Worm (Caenorhabditis elegans) whole organism, late embryonic: Measurements from ENCODE around the gene T07C4.12.

Source experiments
- C38D4.7 ChIP-seq: fragments of 200-800 bp; sonication (Bioruptor generic); optimal IDR thresholded peaks from 2 replicates; lab custom pipeline; 2018; ENCODE audit warnings: mild to moderate bottlenecking, missing genetic modification characterization, moderate library complexity, missing compliant biosample characterization
- K09A11.1 ChIP-seq: sonication (generic microtip); optimal IDR thresholded peaks from 2 replicates; lab custom pipeline; 2017; ENCODE audit warnings: antibody characterized with exemption, mild to moderate bottlenecking, missing genetic modification characterization, missing compliant biosample characterization; ENCODE audit not compliant: insufficient read depth
- ama-1 ChIP-seq: fragments of 150-350 bp; optimal IDR thresholded peaks from 2 replicates; lab custom pipeline; 2014
- ceh-14 ChIP-seq: sonication (generic microtip); optimal IDR thresholded peaks from 2 replicates; lab custom pipeline; 2016; ENCODE audit warnings: missing genotype, missing genetic modification characterization, missing compliant biosample characterization
- ceh-18 ChIP-seq: sonication (generic microtip); optimal IDR thresholded peaks from 2 replicates; lab custom pipeline; 2016; ENCODE audit warnings: missing genetic modification characterization, missing compliant biosample characterization
- ceh-19 ChIP-seq: fragments of 200-800 bp; sonication (Bioruptor generic); optimal IDR thresholded peaks from 2 replicates; lab custom pipeline; 2018; ENCODE audit warnings: mild to moderate bottlenecking, missing genetic modification characterization, missing compliant biosample characterization
- ceh-2 ChIP-seq: sonication (generic microtip); optimal IDR thresholded peaks from 2 replicates; lab custom pipeline; 2016; ENCODE audit warnings: missing genotype, missing genetic modification characterization, missing compliant biosample characterization
- ceh-22 ChIP-seq: sonication (generic microtip); optimal IDR thresholded peaks from 2 replicates; lab custom pipeline; 2017; ENCODE audit warnings: missing biosample characterization, missing genetic modification characterization
- ceh-24 ChIP-seq: sonication (generic microtip); optimal IDR thresholded peaks from 2 replicates; lab custom pipeline; 2016; ENCODE audit warnings: mild to moderate bottlenecking, missing genetic modification characterization, missing compliant biosample characterization
- ceh-31 ChIP-seq: sonication (generic microtip); optimal IDR thresholded peaks from 2 replicates; lab custom pipeline; 2016; ENCODE audit warnings: missing genetic modification characterization, missing compliant biosample characterization
- ceh-34 ChIP-seq: sonication (generic microtip); optimal IDR thresholded peaks from 2 replicates; lab custom pipeline; 2016; ENCODE audit warnings: mild to moderate bottlenecking, missing genetic modification characterization, missing compliant biosample characterization
- ceh-45 ChIP-seq: fragments of 200-800 bp; sonication (Bioruptor generic); IDR thresholded peaks from 2 replicates; pipeline ENCODE4 v1.3.6; 2022; ENCODE audit warnings: missing genetic modification reagents, missing genetic modification characterization, missing compliant biosample characterization
- ceh-48 ChIP-seq: sonication (generic microtip); optimal IDR thresholded peaks from 2 replicates; lab custom pipeline; 2016; ENCODE audit warnings: missing genetic modification characterization, inconsistent platforms, missing compliant biosample characterization
- ceh-6 ChIP-seq: fragments of 200-800 bp; sonication (Bioruptor generic); optimal IDR thresholded peaks from 2 replicates; lab custom pipeline; 2018; ENCODE audit warnings: mild to moderate bottlenecking, missing genetic modification characterization, missing compliant biosample characterization
- ceh-9 ChIP-seq: sonication (generic microtip); optimal IDR thresholded peaks from 2 replicates; lab custom pipeline; 2016; ENCODE audit warnings: mild to moderate bottlenecking, missing genetic modification characterization, inconsistent platforms, missing compliant biosample characterization
- che-1 ChIP-seq: sonication (generic microtip); optimal IDR thresholded peaks from 2 replicates; lab custom pipeline; 2016; ENCODE audit warnings: mild to moderate bottlenecking, missing genetic modification characterization, missing compliant biosample characterization
- dmd-4 ChIP-seq: sonication (generic microtip); optimal IDR thresholded peaks from 2 replicates; lab custom pipeline; 2016; ENCODE audit warnings: borderline replicate concordance, missing genetic modification characterization, missing compliant biosample characterization
- elt-2 ChIP-seq: sonication (generic microtip); optimal IDR thresholded peaks from 2 replicates; lab custom pipeline; 2016; ENCODE audit warnings: missing genetic modification reagents, missing genetic modification characterization, missing compliant biosample characterization
- elt-4 ChIP-seq: sonication (generic microtip); optimal IDR thresholded peaks from 2 replicates; lab custom pipeline; 2016; ENCODE audit warnings: missing genetic modification characterization, missing compliant biosample characterization
- ets-4 ChIP-seq: sonication (generic microtip); optimal IDR thresholded peaks from 2 replicates; lab custom pipeline; 2016; ENCODE audit warnings: missing genetic modification characterization, missing compliant biosample characterization
- gmeb-2 ChIP-seq: sonication (generic microtip); optimal IDR thresholded peaks from 2 replicates; lab custom pipeline; 2016; ENCODE audit warnings: missing genetic modification characterization, inconsistent platforms, missing compliant biosample characterization
- hlh-13 ChIP-seq: fragments of 200-800 bp; sonication (Bioruptor generic); optimal IDR thresholded peaks from 2 replicates; lab custom pipeline; 2018; ENCODE audit warnings: mild to moderate bottlenecking, missing genetic modification characterization, missing compliant biosample characterization
- hlh-15 ChIP-seq: sonication (generic microtip); optimal IDR thresholded peaks from 2 replicates; lab custom pipeline; 2016; ENCODE audit warnings: missing genetic modification characterization, missing compliant biosample characterization
- hlh-30 ChIP-seq: sonication (generic microtip); optimal IDR thresholded peaks from 2 replicates; lab custom pipeline; 2017; ENCODE audit warnings: antibody characterized with exemption, missing genetic modification characterization, missing compliant biosample characterization; ENCODE audit not compliant: insufficient read depth
- hlh-6 ChIP-seq: sonication (generic microtip); optimal IDR thresholded peaks from 2 replicates; lab custom pipeline; 2016; ENCODE audit warnings: missing genotype, missing genetic modification characterization, missing compliant biosample characterization
- hlh-8 ChIP-seq: sonication (generic microtip); optimal IDR thresholded peaks from 2 replicates; lab custom pipeline; 2016; ENCODE audit warnings: missing genotype, missing genetic modification characterization, missing compliant biosample characterization
- lin-11 ChIP-seq: fragments of 200-800 bp; sonication (Bioruptor generic); optimal IDR thresholded peaks from 2 replicates; lab custom pipeline; 2018; ENCODE audit warnings: mild to moderate bottlenecking, missing genetic modification characterization, missing compliant biosample characterization
- mec-3 ChIP-seq: sonication (generic microtip); optimal IDR thresholded peaks from 2 replicates; lab custom pipeline; 2016; ENCODE audit warnings: borderline replicate concordance, missing genetic modification characterization, missing compliant biosample characterization
- nfya-1 ChIP-seq: sonication (generic microtip); optimal IDR thresholded peaks from 2 replicates; lab custom pipeline; 2017; ENCODE audit warnings: missing genetic modification characterization, mild to moderate bottlenecking, missing compliant biosample characterization, antibody characterized with exemption, moderate library complexity
- pat-9 ChIP-seq: fragments of 200-800 bp; sonication (Bioruptor generic); optimal IDR thresholded peaks from 2 replicates; lab custom pipeline; 2018; ENCODE audit warnings: mild to moderate bottlenecking, missing genetic modification characterization, moderate library complexity, missing compliant biosample characterization
- pha-2 ChIP-seq: sonication (generic microtip); optimal IDR thresholded peaks from 2 replicates; lab custom pipeline; 2017; ENCODE audit warnings: mild to moderate bottlenecking, missing genetic modification characterization, missing compliant biosample characterization
- pqm-1 ChIP-seq: sonication (generic microtip); optimal IDR thresholded peaks from 2 replicates; lab custom pipeline; 2016; ENCODE audit warnings: missing genetic modification characterization, missing compliant biosample characterization
- pros-1 ChIP-seq: fragments of 150-350 bp; optimal IDR thresholded peaks from 2 replicates; lab custom pipeline; 2014; ENCODE audit warnings: missing biosample characterization, missing genetic modification reagents, missing genetic modification characterization
- ref-2 ChIP-seq: sonication (generic microtip); optimal IDR thresholded peaks from 2 replicates; lab custom pipeline; 2016; ENCODE audit warnings: missing genetic modification characterization, missing compliant biosample characterization
- rnt-1 ChIP-seq: sonication (generic microtip); optimal IDR thresholded peaks from 2 replicates; lab custom pipeline; 2016; ENCODE audit warnings: missing genetic modification characterization, missing compliant biosample characterization
- sdc-2 ChIP-seq: sonication (generic microtip); optimal IDR thresholded peaks from 2 replicates; lab custom pipeline; 2016; ENCODE audit warnings: missing genotype, missing genetic modification characterization, missing compliant biosample characterization
- sox-2 ChIP-seq: fragments of 200-800 bp; sonication (Bioruptor generic); IDR thresholded peaks from 2 replicates; pipeline ENCODE4 v1.3.6; 2022; ENCODE audit warnings: missing genetic modification reagents, missing genetic modification characterization, missing compliant biosample characterization
- tbx-2 ChIP-seq: sonication (generic microtip); optimal IDR thresholded peaks from 2 replicates; lab custom pipeline; 2016; ENCODE audit warnings: missing genetic modification characterization, missing compliant biosample characterization
- tbx-7 ChIP-seq: sonication (generic microtip); optimal IDR thresholded peaks from 2 replicates; lab custom pipeline; 2016; ENCODE audit warnings: missing genotype, missing genetic modification characterization, missing compliant biosample characterization
- unc-42 ChIP-seq: sonication (generic microtip); optimal IDR thresholded peaks from 2 replicates; lab custom pipeline; 2016; ENCODE audit warnings: missing genotype, missing genetic modification characterization, missing compliant biosample characterization
- unc-55 ChIP-seq: sonication (generic microtip); optimal IDR thresholded peaks from 2 replicates; lab custom pipeline; 2017; ENCODE audit warnings: missing biosample characterization, missing genetic modification reagents, missing genetic modification characterization
- unc-86 ChIP-seq: sonication (generic microtip); optimal IDR thresholded peaks from 2 replicates; lab custom pipeline; 2016; ENCODE audit warnings: missing genetic modification characterization, missing compliant biosample characterization
- ztf-16 ChIP-seq: sonication (generic microtip); optimal IDR thresholded peaks from 2 replicates; lab custom pipeline; 2017; ENCODE audit warnings: missing genetic modification characterization, missing compliant biosample characterization

The T07C4.12 gene

DNA sequence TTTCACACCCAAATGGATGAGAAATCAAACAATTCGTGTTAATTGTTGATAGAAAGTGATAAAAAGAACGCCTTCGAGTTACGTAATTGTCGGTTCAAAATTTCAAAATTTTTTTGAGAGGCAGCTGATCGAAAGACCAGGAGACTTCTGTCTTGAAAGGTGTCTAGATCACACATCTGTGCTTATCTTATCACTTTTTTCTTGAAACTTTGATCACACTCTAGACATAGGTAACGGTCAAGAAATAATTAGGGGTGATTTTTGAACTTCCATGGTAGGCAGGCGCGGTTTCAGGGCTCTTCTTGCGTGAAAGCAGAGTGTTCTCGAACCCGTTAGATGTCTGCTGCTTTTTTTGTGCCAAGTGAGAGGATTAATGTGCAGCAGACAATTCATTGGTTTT, 39.1 kb downstream of the T07C4.12 start:
- TF ChIP-seq pha-2 (no peak), ceh-22 (tag; lab: Kevin White, UChicago) (no peak), rnt-1 (tag; lab: Kevin White, UChicago) (no peak), sdc-2 (tag; lab: Kevin White, UChicago) (no peak), hlh-8 (no peak), K09A11.1 (no peak), C38D4.7 (GFP tag; lab: Kevin White, UChicago) (no peak), ceh-19 (GFP tag; lab: Kevin White, UChicago) (no peak), ama-1 (lab: Kevin White, UChicago) (no peak), tbx-2 (tag; lab: Kevin White, UChicago) (no peak)
- TF ChIP-seq, all 69 proteins: peak for 0

DNA sequence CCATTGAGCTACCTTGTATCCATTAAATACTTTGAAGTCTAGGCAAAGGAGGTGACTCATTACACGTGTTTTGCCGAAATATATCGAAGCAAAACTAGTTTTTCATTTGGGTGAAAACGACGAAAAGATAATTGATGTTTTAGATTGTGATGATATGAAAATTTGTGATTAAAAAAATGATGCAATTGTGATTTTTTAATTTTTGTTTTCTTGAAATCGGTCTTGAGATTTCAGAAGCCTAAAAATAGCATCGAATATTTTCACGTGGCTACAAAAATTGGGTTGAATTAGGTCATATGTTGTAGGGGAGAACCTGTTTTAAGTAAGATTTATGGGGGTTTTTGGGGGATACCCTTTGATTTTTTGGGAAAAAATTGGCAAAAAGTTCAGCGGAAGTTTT, 41.9 kb downstream of the T07C4.12 start:
- TF ChIP-seq hlh-13 (GFP tag; lab: Kevin White, UChicago) (no peak), ceh-2 (tag; lab: Kevin White, UChicago) (no peak), pha-2 (no peak), unc-42 (tag; lab: Kevin White, UChicago) (no peak), mec-3 (tag; lab: Kevin White, UChicago) (no peak), ztf-16 (tag; lab: Kevin White, UChicago) (no peak), ceh-19 (GFP tag; lab: Kevin White, UChicago) (no peak), ref-2 (tag; lab: Kevin White, UChicago) (no peak), gmeb-2 (tag; lab: Kevin White, UChicago) (no peak), ceh-24 (no peak), ceh-18 (tag; lab: Kevin White, UChicago) (no peak), ama-1 (lab: Kevin White, UChicago) (no peak), sox-2 (GFP tag; lab: Robert Waterston, UW) (no peak), ceh-48 (tag; lab: Kevin White, UChicago) (no peak), pqm-1 (tag; lab: Kevin White, UChicago) (no peak)

DNA sequence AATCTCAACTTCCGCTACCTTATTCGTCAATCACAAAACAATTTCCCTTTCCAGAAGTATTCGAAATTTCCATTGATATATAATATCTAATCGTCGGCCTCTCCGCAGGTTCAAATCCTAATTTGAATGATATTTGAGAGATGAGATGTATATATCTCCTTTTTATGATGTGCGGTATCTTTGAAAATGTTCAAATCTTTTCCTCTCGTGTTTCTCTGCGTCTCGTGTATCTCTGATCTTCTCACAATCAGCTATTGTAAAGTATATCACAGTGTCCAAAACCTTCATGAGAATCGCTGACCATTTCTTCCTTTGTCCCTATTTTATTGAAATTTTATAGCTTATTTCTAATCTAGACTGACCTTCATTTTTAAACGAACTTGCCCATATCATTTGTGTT, 42.7 kb downstream of the T07C4.12 start:
- no peak for TF ChIP-seq che-1 (tag; lab: Kevin White, UChicago)

DNA sequence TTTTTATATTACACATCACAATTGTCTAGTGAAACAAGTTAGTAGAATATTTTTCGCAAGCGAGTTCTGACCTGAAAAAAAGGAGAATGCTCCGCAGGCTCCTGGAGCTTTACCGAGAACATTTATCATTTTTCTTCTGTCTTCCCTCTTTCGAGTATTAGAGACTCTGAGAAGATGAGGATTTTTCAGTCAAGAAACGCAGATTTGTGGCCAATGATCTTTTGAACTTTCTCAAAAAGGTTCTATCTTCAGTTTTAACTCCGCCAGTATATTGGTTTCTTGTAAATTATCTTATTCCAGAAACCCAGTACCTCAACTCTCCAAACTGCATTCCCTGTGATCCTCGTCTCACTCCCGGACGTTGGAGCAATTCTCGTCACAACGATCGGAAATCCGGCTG, 46.8 kb downstream of the T07C4.12 start, which contains the start of gene K10G9.2:
Gene K10G9.2 (plus strand): TSS at position 301 of the 400 bp plus-strand sequence.
- no peak for TF ChIP-seq elt-4 (tag; lab: Kevin White, UChicago)
- TF ChIP-seq ceh-48 (tag; lab: Kevin White, UChicago) = no peak
- TF ChIP-seq pros-1 (tag; lab: Kevin White, UChicago) = no peak
- no peak for TF ChIP-seq ref-2 (tag; lab: Kevin White, UChicago)
- no peak for TF ChIP-seq ceh-34 (tag; lab: Kevin White, UChicago)
- TF ChIP-seq ets-4 (tag; lab: Kevin White, UChicago) = no peak
- no peak for TF ChIP-seq hlh-30 (tag; lab: Kevin White, UChicago)
- TF ChIP-seq pat-9 = no peak
- no peak for TF ChIP-seq unc-55 (GFP tag; lab: Kevin White, UChicago)
- no peak for TF ChIP-seq ceh-22 (tag; lab: Kevin White, UChicago)
- no peak for TF ChIP-seq hlh-6
- no peak for TF ChIP-seq pqm-1 (tag; lab: Kevin White, UChicago)

- TF ChIP-seq dmd-4 (no peak), unc-86 (tag; lab: Kevin White, UChicago) (no peak), ref-2 (tag; lab: Kevin White, UChicago) (peak; percentile 14), elt-4 (tag; lab: Kevin White, UChicago) (no peak), ceh-31 (tag; lab: Kevin White, UChicago) (peak; percentile 76), ceh-9 (tag; lab: Kevin White, UChicago) (no peak), elt-2 (tag; lab: Kevin White, UChicago) (no peak), nfya-1 (peak; percentile 50), hlh-6 (no peak), ceh-24 (no peak), che-1 (tag; lab: Kevin White, UChicago) (peak; percentile 14), hlh-13 (GFP tag; lab: Kevin White, UChicago) (no peak), lin-11 (no peak), ceh-45 (GFP tag; lab: Robert Waterston, UW) (no peak), ceh-14 (peak; percentile 78), hlh-15 (tag; lab: Kevin White, UChicago) (no peak), ceh-19 (GFP tag; lab: Kevin White, UChicago) (peak; percentile 36), tbx-2 (tag; lab: Kevin White, UChicago) (peak; percentile 58), hlh-30 (tag; lab: Kevin White, UChicago) (peak; percentile 27), sdc-2 (tag; lab: Kevin White, UChicago) (no peak), pha-2 (no peak), ceh-6 (GFP tag; lab: Kevin White, UChicago) (peak; percentile 18), tbx-7 (no peak)
These were observed 48.2 kb downstream of the T07C4.12 start for ce11 chrIII:10284214-10284613.
